Fruit fly (Drosophila melanogaster) whole organism, wandering third instar larva: ENCODE data around the gene bon.
A peak's percentile ranks its signal among the peaks of the same experiment; 100 is the strongest.

Experiments used
- CG32264 ChIP-seq: fragments of 200-800 bp; sonication (Bioruptor generic); optimal IDR thresholded peaks from 2 replicates; lab custom pipeline; 2016; ENCODE audit warnings: missing biosample characterization, missing genetic modification characterization
- CG9705 ChIP-seq: fragments of 200-800 bp; sonication (Bioruptor generic); optimal IDR thresholded peaks from 2 replicates; lab custom pipeline; 2018; ENCODE audit warnings: missing biosample characterization, mild to moderate bottlenecking, missing genetic modification characterization
- Dfd ChIP-seq: fragments of >200 bp; optimal IDR thresholded peaks from 2 replicates; lab custom pipeline; 2017; ENCODE audit warnings: missing biosample characterization, missing genetic modification characterization
- Dif ChIP-seq: fragments of 200-275, 200-300 bp; sonication (Bioruptor generic); optimal IDR thresholded peaks from 2 replicates; lab custom pipeline; 2018; ENCODE audit warnings: missing biosample characterization, missing genetic modification characterization; ENCODE audit not compliant: partially characterized antibody
- GATAd ChIP-seq: sonication (Bioruptor generic); optimal IDR thresholded peaks from 2 replicates; lab custom pipeline; 2016; ENCODE audit warnings: missing biosample characterization, missing genetic modification characterization
- HLH106 ChIP-seq: fragments of 200-800 bp; optimal IDR thresholded peaks from 3 replicates; lab custom pipeline; 2019; ENCODE audit warnings: missing biosample characterization, mild to moderate bottlenecking, missing genetic modification characterization, moderate library complexity
- Hnf4 ChIP-seq: fragments of 200-800 bp; sonication (Bioruptor generic); optimal IDR thresholded peaks from 2 replicates; lab custom pipeline; 2016; ENCODE audit warnings: missing biosample characterization, mild to moderate bottlenecking, missing genetic modification characterization
- Hr83 ChIP-seq: fragments of 200-300 bp; sonication (Bioruptor generic); optimal IDR thresholded peaks from 2 replicates; lab custom pipeline; 2016; ENCODE audit warnings: missing biosample characterization, mild to moderate bottlenecking, missing genetic modification characterization, moderate library complexity; ENCODE audit not compliant: poor library complexity, severe bottlenecking
- Jra ChIP-seq: sonication (Bioruptor generic); optimal IDR thresholded peaks from 2 replicates; lab custom pipeline; 2016; ENCODE audit warnings: missing biosample characterization, missing genetic modification characterization
- Mio ChIP-seq: sonication (Bioruptor generic); optimal IDR thresholded peaks from 2 replicates; lab custom pipeline; 2016; ENCODE audit warnings: missing biosample characterization, missing genetic modification characterization
- Myc ChIP-seq: fragments of >200 bp; optimal IDR thresholded peaks from 2 replicates; lab custom pipeline; 2017
- N ChIP-seq: fragments of >200 bp; optimal IDR thresholded peaks from 2 replicates; lab custom pipeline; 2018; ENCODE audit warnings: missing biosample characterization, missing external identifiers, missing genetic modification characterization
- OdsH ChIP-seq: fragments of 200-800 bp; sonication (Bioruptor generic); optimal IDR thresholded peaks from 2 replicates; lab custom pipeline; 2016; ENCODE audit warnings: missing biosample characterization, mild to moderate bottlenecking, missing genetic modification characterization
- Rel ChIP-seq, 2 experiments: fragments of 200-800 bp; sonication (Bioruptor generic) in 1 of 2; optimal IDR thresholded peaks; 2 replicates in 1 of 2; 3 replicates in 1 of 2; lab custom pipeline; 2016 to 2019; ENCODE audit warnings: mild to moderate bottlenecking in 2 of 2, missing biosample characterization in 2 of 2, missing genetic modification characterization in 2 of 2, moderate library complexity in 1 of 2
- Sp1 ChIP-seq: fragments of 200-800 bp; sonication (Bioruptor generic); optimal IDR thresholded peaks from 3 replicates; lab custom pipeline; 2019; ENCODE audit warnings: missing biosample characterization, mild to moderate bottlenecking, missing genetic modification characterization, moderate library complexity
- Vsx2 ChIP-seq: fragments of 200-300, 225-300 bp; sonication (Bioruptor generic); optimal IDR thresholded peaks from 2 replicates; lab custom pipeline; 2018; ENCODE audit warnings: missing biosample characterization, missing genetic modification characterization; ENCODE audit not compliant: partially characterized antibody
- br ChIP-seq: fragments of 200-800 bp; sonication (Bioruptor generic); optimal IDR thresholded peaks from 2 replicates; lab custom pipeline; 2016; ENCODE audit warnings: missing biosample characterization, missing genetic modification characterization
- brk ChIP-seq: fragments of 200-800 bp; sonication (Bioruptor generic); optimal IDR thresholded peaks from 2 replicates; lab custom pipeline; 2016; ENCODE audit warnings: missing biosample characterization, mild to moderate bottlenecking, missing genetic modification characterization
- dl ChIP-seq, 2 experiments: fragments of 175-275, 200-275 bp in 1 of 2; fragments of 200-275 bp in 1 of 2; sonication (Bioruptor generic); optimal IDR thresholded peaks; lab custom pipeline; 2018; ENCODE audit warnings: mild to moderate bottlenecking in 2 of 2, missing biosample characterization in 2 of 2, missing genetic modification characterization in 2 of 2, moderate library complexity in 2 of 2; ENCODE audit not compliant: partially characterized antibody in 2 of 2, insufficient read depth in 1 of 2
- dmrt93B ChIP-seq: fragments of 200-800 bp; sonication (Bioruptor generic); optimal IDR thresholded peaks from 2 replicates; lab custom pipeline; 2018; ENCODE audit warnings: missing biosample characterization, mild to moderate bottlenecking, missing genetic modification characterization
- dsf ChIP-seq: sonication (Bioruptor generic); optimal IDR thresholded peaks from 2 replicates; lab custom pipeline; 2016; ENCODE audit warnings: missing biosample characterization, missing genetic modification characterization, borderline replicate concordance
- ey ChIP-seq: fragments of 200-800 bp; sonication (Bioruptor generic); optimal IDR thresholded peaks from 2 replicates; lab custom pipeline; 2016; ENCODE audit warnings: missing biosample characterization, missing genetic modification characterization
- foxo ChIP-seq, 2 experiments: fragments of 200-800 bp; sonication (Bioruptor generic); optimal IDR thresholded peaks; 2 replicates in 1 of 2; 3 replicates in 1 of 2; lab custom pipeline; 2016 to 2017; ENCODE audit warnings: missing biosample characterization in 2 of 2, missing genetic modification characterization in 2 of 2
- fru ChIP-seq: fragments of 200-800 bp; sonication (Bioruptor generic); optimal IDR thresholded peaks from 3 replicates; lab custom pipeline; 2016; ENCODE audit warnings: missing biosample characterization, mild to moderate bottlenecking, missing genetic modification characterization
- h ChIP-seq: fragments of 200-800 bp; sonication (Bioruptor generic); optimal IDR thresholded peaks from 3 replicates; lab custom pipeline; 2016; ENCODE audit warnings: missing biosample characterization, mild to moderate bottlenecking, missing genetic modification characterization
- jim ChIP-seq: fragments of 175-275, 200-325 bp; sonication (Bioruptor generic); optimal IDR thresholded peaks from 2 replicates; lab custom pipeline; 2016; ENCODE audit warnings: missing biosample characterization, mild to moderate bottlenecking, missing genetic modification characterization
- lola ChIP-seq: fragments of >200 bp; optimal IDR thresholded peaks from 2 replicates; lab custom pipeline; 2017; ENCODE audit warnings: missing biosample characterization, missing genetic modification characterization
- pan ChIP-seq: fragments of >200 bp; optimal IDR thresholded peaks from 2 replicates; lab custom pipeline; 2017
- psq ChIP-seq: fragments of 200-800 bp; sonication (Bioruptor generic); optimal IDR thresholded peaks from 3 replicates; lab custom pipeline; 2017; ENCODE audit warnings: missing biosample characterization, mild to moderate bottlenecking, missing genetic modification characterization, moderate library complexity
- rgr ChIP-seq: fragments of 200-800 bp; sonication (Bioruptor generic); optimal IDR thresholded peaks from 3 replicates; lab custom pipeline; 2016; ENCODE audit warnings: missing biosample characterization, mild to moderate bottlenecking, missing genetic modification characterization
- sage ChIP-seq: fragments of 200-800 bp; sonication (Bioruptor generic); optimal IDR thresholded peaks from 2 replicates; lab custom pipeline; 2016; ENCODE audit warnings: missing biosample characterization, mild to moderate bottlenecking, missing genetic modification characterization
- sv ChIP-seq: fragments of 200-800 bp; sonication (Bioruptor generic); optimal IDR thresholded peaks from 3 replicates; lab custom pipeline; 2016; ENCODE audit warnings: missing biosample characterization, missing genetic modification characterization
- tai ChIP-seq: sonication (Bioruptor generic); optimal IDR thresholded peaks from 2 replicates; lab custom pipeline; 2016; ENCODE audit warnings: missing biosample characterization, missing genetic modification characterization
- usp ChIP-seq: fragments of >200 bp; optimal IDR thresholded peaks from 2 replicates; lab custom pipeline; 2017; ENCODE audit warnings: missing biosample characterization, missing genetic modification characterization
- woc ChIP-seq: sonication (Bioruptor generic); optimal IDR thresholded peaks from 2 replicates; lab custom pipeline; 2016; ENCODE audit warnings: missing biosample characterization, mild to moderate bottlenecking, missing genetic modification characterization

Gene bon

DNA sequence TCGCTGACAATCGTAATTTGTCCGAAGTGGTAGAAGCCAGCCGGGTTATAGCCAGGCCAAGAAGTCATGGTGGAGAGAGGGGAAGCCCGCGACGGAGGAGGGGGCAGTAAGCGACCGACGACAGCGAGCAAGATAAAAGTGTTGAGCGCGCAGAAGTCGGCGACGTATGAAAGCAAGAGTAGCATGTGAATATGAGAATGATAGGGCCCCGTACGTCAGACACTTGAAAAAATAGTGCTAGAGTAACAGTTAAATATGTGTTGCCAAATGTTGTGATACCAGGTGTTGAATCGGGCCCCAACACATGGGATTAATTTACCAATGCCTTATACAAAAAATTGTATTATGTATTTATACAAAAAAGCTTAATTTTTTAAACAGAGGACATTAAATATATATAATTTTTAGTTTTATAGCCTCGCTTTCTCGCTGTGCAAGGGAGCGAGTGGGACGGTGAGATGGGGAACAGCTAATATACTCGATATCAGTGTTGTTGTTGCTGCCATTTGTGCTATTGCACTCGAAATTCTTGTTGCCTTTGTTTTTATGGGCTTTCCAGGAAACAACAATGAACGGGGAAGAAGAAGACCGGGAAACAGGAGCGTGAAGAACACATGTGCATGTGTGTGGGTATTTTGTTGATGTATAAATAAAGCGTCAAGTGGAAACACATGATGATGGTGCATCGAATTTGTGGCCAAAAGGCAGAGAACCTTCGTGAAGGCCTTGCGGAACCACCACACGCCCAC, 42.9 kb upstream of the bon start:
- TF ChIP-seq sage (GFP tag; lab: Kevin White, UChicago) (peak; percentile 79), OdsH (GFP tag; lab: Kevin White, UChicago) (peak; percentile 85), sv (GFP tag; lab: Kevin White, UChicago) (peak; percentile 58), Myc (no peak), Dif (GFP tag; lab: Kevin White, UChicago) (no peak), Jra (GFP tag; lab: Kevin White, UChicago) (no peak), psq (GFP tag; lab: Kevin White, UChicago) (peak; percentile 84), usp (GFP tag; lab: Kevin White, UChicago) (no peak), Rel (GFP tag; optimal IDR thresholded peaks at IDR 0.05; lab: Kevin White, UChicago) (peak; percentile 62), Rel (tag; optimal IDR thresholded peaks at IDR 0.05; lab: Kevin White, UChicago) (peak; percentile 70), dl (GFP tag; optimal IDR thresholded peaks at IDR 0.05; lab: Kevin White, UChicago; ENCODE audit: insufficient read depth in 1 of 2, partially characterized antibody in 2 of 2) (no peak), dsf (peak; percentile 9), dmrt93B (GFP tag; lab: Kevin White, UChicago) (peak; percentile 63), tai (GFP tag; lab: Kevin White, UChicago) (no peak), br (GFP tag; lab: Kevin White, UChicago) (peak; percentile 76), rgr (GFP tag; lab: Kevin White, UChicago) (peak; percentile 89), brk (peak; percentile 74), fru (GFP tag; lab: Kevin White, UChicago) (peak; percentile 72), ey (GFP tag; lab: Kevin White, UChicago) (peak; percentile 79), HLH106 (tag; lab: Kevin White, UChicago) (peak; percentile 86), Mio (GFP tag; lab: Kevin White, UChicago) (no peak), pan (lab: Kevin White, UChicago) (no peak), GATAd (GFP tag; lab: Kevin White, UChicago) (no peak), foxo (GFP tag; optimal IDR thresholded peaks at IDR 0.05; lab: Kevin White, UChicago) (peak in 1 of 2 experiments; percentile 82), CG9705 (GFP tag; lab: Kevin White, UChicago) (peak; percentile 55), Vsx2 (GFP tag; lab: Kevin White, UChicago) (no peak), jim (GFP tag; lab: Kevin White, UChicago) (no peak), CG32264 (no peak), Hr83 (GFP tag; lab: Kevin White, UChicago) (peak; percentile 61), Sp1 (GFP tag; lab: Kevin White, UChicago) (peak; percentile 82), woc (peak; percentile 37), Hnf4 (GFP tag; lab: Kevin White, UChicago) (peak; percentile 56), h (GFP tag; lab: Kevin White, UChicago) (peak; percentile 86)

DNA sequence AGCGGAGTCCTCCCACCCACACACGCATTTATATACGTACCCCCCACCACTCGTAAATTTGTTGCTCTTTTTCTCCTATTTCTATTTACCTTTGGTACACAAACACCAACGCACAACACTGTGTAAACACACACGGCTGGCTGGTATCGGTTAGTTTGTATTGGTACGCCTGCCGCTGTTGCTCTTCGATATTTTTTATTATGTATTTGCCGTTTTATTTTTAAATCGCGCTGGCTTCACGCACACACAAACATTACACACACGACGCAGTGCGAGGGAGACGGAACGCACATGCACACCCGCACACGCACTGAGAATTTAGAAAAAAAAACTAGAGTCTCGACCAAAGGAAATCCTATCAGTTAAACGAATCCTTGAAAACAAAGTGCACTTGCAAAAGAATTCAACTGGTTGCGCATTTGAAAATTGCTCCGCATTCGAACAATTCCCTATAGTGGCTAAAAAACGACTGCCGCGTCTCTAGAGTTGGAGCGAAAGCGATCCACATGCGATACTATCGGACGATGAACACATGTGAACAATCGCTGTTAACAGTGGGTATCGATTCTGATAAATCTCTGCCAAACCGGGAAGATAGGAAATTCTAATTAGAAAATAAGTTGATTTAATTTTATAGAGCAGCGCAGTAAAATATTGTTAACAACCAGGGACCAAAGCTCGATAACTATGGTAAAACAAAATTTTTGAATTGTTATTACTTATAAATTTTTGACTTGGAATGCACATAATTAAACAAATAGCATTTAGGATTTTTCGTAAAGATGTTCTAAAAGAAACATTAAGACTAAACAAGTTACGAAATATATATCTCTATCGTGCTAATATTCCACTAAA, 42.1 kb upstream of the bon start:
- TF ChIP-seq Hr83 (GFP tag; lab: Kevin White, UChicago) (peak; percentile 97), dl (GFP tag; optimal IDR thresholded peaks at IDR 0.05; lab: Kevin White, UChicago; ENCODE audit: insufficient read depth in 1 of 2, partially characterized antibody in 2 of 2) (peak in 1 of 2 experiments; percentile 8), sv (GFP tag; lab: Kevin White, UChicago) (no peak), tai (GFP tag; lab: Kevin White, UChicago) (peak; percentile 47), psq (GFP tag; lab: Kevin White, UChicago) (no peak), N (GFP tag; lab: Kevin White, UChicago) (peak; percentile 19), CG32264 (peak; percentile 50), jim (GFP tag; lab: Kevin White, UChicago) (peak; percentile 55), woc (peak; percentile 52), br (GFP tag; lab: Kevin White, UChicago) (peak; percentile 1), rgr (GFP tag; lab: Kevin White, UChicago) (peak; percentile 40), Mio (GFP tag; lab: Kevin White, UChicago) (peak; percentile 23), h (GFP tag; lab: Kevin White, UChicago) (peak; percentile 78), Dfd (no peak), Dif (GFP tag; lab: Kevin White, UChicago) (peak; percentile 37), Sp1 (GFP tag; lab: Kevin White, UChicago) (peak; percentile 25), pan (lab: Kevin White, UChicago) (no peak), foxo (GFP tag; optimal IDR thresholded peaks at IDR 0.05; lab: Kevin White, UChicago) (peak in 1 of 2 experiments; percentile 27), Hnf4 (GFP tag; lab: Kevin White, UChicago) (peak; percentile 14), lola (GFP tag; lab: Kevin White, UChicago) (no peak), OdsH (GFP tag; lab: Kevin White, UChicago) (peak; percentile 23)
